Worm (Caenorhabditis elegans) whole organism, L1 larva: ENCODE measurements around the gene pitp-1.
A peak's percentile ranks its signal among the peaks of the same experiment; 100 is the strongest.

Experiments used
- C04F5.9 ChIP-seq: sonication (generic microtip); optimal IDR thresholded peaks from 2 replicates; lab custom pipeline; 2016; ENCODE audit warnings: missing genetic modification characterization, missing compliant biosample characterization
- Y116A8C.19 ChIP-seq: sonication (generic microtip); optimal IDR thresholded peaks from 2 replicates; lab custom pipeline; 2016; ENCODE audit warnings: missing compliant biosample characterization, missing genetic modification characterization, borderline replicate concordance
- alr-1 ChIP-seq: fragments of 200-800 bp; sonication (Bioruptor generic); optimal IDR thresholded peaks from 2 replicates; lab custom pipeline; 2018; ENCODE audit warnings: borderline replicate concordance, mild to moderate bottlenecking, missing genetic modification characterization, missing compliant biosample characterization
- ceh-8 ChIP-seq: fragments of 200-800 bp; sonication (Bioruptor generic); optimal IDR thresholded peaks from 2 replicates; lab custom pipeline; 2018; ENCODE audit warnings: mild to moderate bottlenecking, missing genetic modification characterization, moderate library complexity, missing compliant biosample characterization
- dpl-1 ChIP-seq, 3 experiments: fragments of 150-350 bp in 2 of 3; sonication (generic microtip) in 1 of 3; optimal IDR thresholded peaks; 2 replicates each; lab custom pipeline; 2014 to 2017; ENCODE audit warnings: missing biosample characterization in 3 of 3, missing genetic modification characterization in 3 of 3, missing genetic modification reagents in 3 of 3
- dsc-1 ChIP-seq: sonication (generic microtip); optimal IDR thresholded peaks from 2 replicates; lab custom pipeline; 2016; ENCODE audit warnings: mild to moderate bottlenecking, missing genetic modification characterization, missing compliant biosample characterization
- efl-3 ChIP-seq: fragments of 200-800 bp; sonication (Bioruptor generic); optimal IDR thresholded peaks from 2 replicates; lab custom pipeline; 2018; ENCODE audit warnings: mild to moderate bottlenecking, missing genetic modification characterization, missing compliant biosample characterization
- egl-27 ChIP-seq, 2 experiments: fragments of 150-350 bp in 1 of 2; sonication (generic microtip); optimal IDR thresholded peaks; 3 replicates each; lab custom pipeline; 2017 to 2018; ENCODE audit warnings: missing biosample characterization in 2 of 2, missing genetic modification characterization in 2 of 2, missing genetic modification reagents in 2 of 2
- elt-2 ChIP-seq: sonication (generic microtip); optimal IDR thresholded peaks from 2 replicates; lab custom pipeline; 2016; ENCODE audit warnings: missing genetic modification characterization, mild to moderate bottlenecking, inconsistent platforms, missing compliant biosample characterization, missing genetic modification reagents
- fkh-4 ChIP-seq: sonication (generic microtip); optimal IDR thresholded peaks from 2 replicates; lab custom pipeline; 2016; ENCODE audit warnings: missing compliant biosample characterization, missing genetic modification characterization, borderline replicate concordance
- fkh-8 ChIP-seq: sonication (generic microtip); optimal IDR thresholded peaks from 2 replicates; lab custom pipeline; 2016; ENCODE audit warnings: mild to moderate bottlenecking, missing genetic modification characterization, missing compliant biosample characterization
- grh-1 ChIP-seq: fragments of 200-800 bp; sonication (Bioruptor generic); IDR thresholded peaks from 2 replicates; pipeline ENCODE4 v1.3.6; 2022; ENCODE audit warnings: missing genetic modification reagents, missing genetic modification characterization, missing compliant biosample characterization
- isw-1 ChIP-seq: fragments of 200-800 bp; sonication (Bioruptor generic); IDR thresholded peaks from 2 replicates; pipeline ENCODE4 v1.3.6; 2022; ENCODE audit warnings: missing genetic modification characterization, missing compliant biosample characterization
- jun-1 ChIP-seq: fragments of 150-350 bp; optimal IDR thresholded peaks from 2 replicates; lab custom pipeline; 2014; ENCODE audit warnings: missing biosample characterization, missing genetic modification reagents, missing genetic modification characterization
- lin-14 ChIP-seq: fragments of 200-800 bp; sonication (Bioruptor generic); optimal IDR thresholded peaks from 2 replicates; lab custom pipeline; 2018; ENCODE audit warnings: mild to moderate bottlenecking, missing genetic modification characterization, moderate library complexity, missing compliant biosample characterization
- lir-3 ChIP-seq: sonication (generic microtip); optimal IDR thresholded peaks from 2 replicates; lab custom pipeline; 2016; ENCODE audit warnings: mild to moderate bottlenecking, missing genetic modification characterization, moderate library complexity, missing compliant biosample characterization; ENCODE audit not compliant: poor library complexity
- mef-2 ChIP-seq: fragments of 150-350 bp; optimal IDR thresholded peaks from 2 replicates; lab custom pipeline; 2014; ENCODE audit warnings: missing biosample characterization, missing genetic modification characterization
- nhr-11 ChIP-seq: fragments of 150-350 bp; optimal IDR thresholded peaks from 2 replicates; lab custom pipeline; 2014; ENCODE audit warnings: missing biosample characterization, missing genetic modification characterization
- nhr-71 ChIP-seq: sonication (generic microtip); optimal IDR thresholded peaks from 2 replicates; lab custom pipeline; 2016; ENCODE audit warnings: mild to moderate bottlenecking, missing genetic modification characterization, moderate library complexity, missing compliant biosample characterization
- nhr-76 ChIP-seq: sonication (generic microtip); optimal IDR thresholded peaks from 2 replicates; lab custom pipeline; 2017; ENCODE audit warnings: missing biosample characterization, missing genetic modification characterization
- nhr-77 ChIP-seq: fragments of 150-350 bp; optimal IDR thresholded peaks from 2 replicates; lab custom pipeline; 2014; ENCODE audit warnings: missing biosample characterization, missing genetic modification characterization
- nhr-85 ChIP-seq: sonication (generic microtip); peaks from one replicate; lab custom pipeline; 2016; ENCODE audit warnings: missing genetic modification characterization, inconsistent platforms, missing compliant biosample characterization
- pag-3 ChIP-seq: sonication (generic microtip); optimal IDR thresholded peaks from 2 replicates; lab custom pipeline; 2017; ENCODE audit warnings: missing genetic modification characterization, mild to moderate bottlenecking, missing compliant biosample characterization, antibody characterized with exemption, borderline replicate concordance; ENCODE audit not compliant: insufficient read depth
- pqm-1 ChIP-seq: sonication (generic microtip); optimal IDR thresholded peaks from 3 replicates; lab custom pipeline; 2017; ENCODE audit warnings: missing biosample characterization, missing genetic modification characterization
- skn-1 ChIP-seq: fragments of 150-350 bp; optimal IDR thresholded peaks from 2 replicates; lab custom pipeline; 2014; ENCODE audit warnings: missing biosample characterization, missing genetic modification characterization
- snu-23 ChIP-seq: sonication (generic microtip); optimal IDR thresholded peaks from 2 replicates; lab custom pipeline; 2016; ENCODE audit warnings: missing genetic modification characterization, missing compliant biosample characterization
- sox-4 ChIP-seq: sonication (generic microtip); optimal IDR thresholded peaks from 2 replicates; lab custom pipeline; 2016; ENCODE audit warnings: missing genetic modification characterization, missing compliant biosample characterization
- sptf-1 ChIP-seq: fragments of 150-350 bp; optimal IDR thresholded peaks from 2 replicates; lab custom pipeline; 2014; ENCODE audit warnings: missing biosample characterization, missing genetic modification characterization
- swsn-7 ChIP-seq: sonication (generic microtip); optimal IDR thresholded peaks from 2 replicates; lab custom pipeline; 2016; ENCODE audit warnings: missing genetic modification characterization, missing compliant biosample characterization
- tbx-2 ChIP-seq: sonication (generic microtip); optimal IDR thresholded peaks from 2 replicates; lab custom pipeline; 2016; ENCODE audit warnings: missing genetic modification characterization, missing compliant biosample characterization
- unc-130 ChIP-seq: fragments of 150-350 bp; optimal IDR thresholded peaks from 2 replicates; lab custom pipeline; 2017; ENCODE audit warnings: missing biosample characterization, missing genetic modification characterization, inconsistent platforms
- unc-30 ChIP-seq: sonication (generic microtip); optimal IDR thresholded peaks from 2 replicates; lab custom pipeline; 2017; ENCODE audit warnings: missing biosample characterization, missing genetic modification characterization
- unc-62 ChIP-seq: fragments of 150-350 bp; optimal IDR thresholded peaks from 2 replicates; lab custom pipeline; 2014; ENCODE audit warnings: missing biosample characterization, missing genetic modification reagents, missing genetic modification characterization
- unc-86 ChIP-seq: sonication (generic microtip); optimal IDR thresholded peaks from 2 replicates; lab custom pipeline; 2016; ENCODE audit warnings: missing genetic modification characterization, missing compliant biosample characterization
- unc-98 ChIP-seq: fragments of 200-800 bp; sonication (Bioruptor generic); IDR thresholded peaks from 2 replicates; pipeline ENCODE4 v1.3.6; 2022; ENCODE audit warnings: missing genetic modification characterization, missing compliant biosample characterization
- vab-15 ChIP-seq: sonication (generic microtip); optimal IDR thresholded peaks from 2 replicates; lab custom pipeline; 2017; ENCODE audit warnings: missing genotype, mild to moderate bottlenecking, missing genetic modification characterization, missing compliant biosample characterization
- xbp-1 ChIP-seq: sonication (generic microtip); optimal IDR thresholded peaks from 2 replicates; lab custom pipeline; 2016; ENCODE audit warnings: missing genetic modification characterization, missing compliant biosample characterization
- ztf-11 ChIP-seq, 2 experiments: sonication (generic microtip); optimal IDR thresholded peaks; 2 replicates each; lab custom pipeline; 2016 to 2017; ENCODE audit warnings: missing genetic modification characterization in 2 of 2, missing biosample characterization in 1 of 2, missing compliant biosample characterization in 1 of 2

The pitp-1 gene

DNA sequence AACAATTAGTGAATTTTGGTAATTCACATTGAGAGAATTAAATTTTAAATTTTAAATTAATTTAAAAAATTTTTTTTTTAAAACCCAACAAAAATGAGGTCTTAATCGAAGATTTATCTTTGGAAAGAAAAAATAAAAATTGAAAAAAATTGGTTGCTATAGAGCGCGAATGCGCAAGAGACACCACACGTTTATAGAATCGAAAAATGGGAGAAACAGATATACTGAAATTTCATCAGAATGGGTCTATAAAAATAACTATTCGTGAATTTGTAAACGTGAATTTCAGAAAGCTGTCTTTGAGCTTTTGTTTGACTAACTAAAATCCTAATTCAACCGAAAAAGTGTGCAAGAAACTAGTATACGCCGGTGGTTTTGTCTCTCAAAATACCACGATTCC lies 10.8 kb upstream of the pitp-1 start (continued):
- TF ChIP-seq grh-1 (GFP tag; lab: Robert Waterston, UW) (no peak), C04F5.9 (tag; lab: Kevin White, UChicago) (peak; percentile 36), fkh-4 (tag; lab: Kevin White, UChicago) (peak; percentile 24), pqm-1 (tag; lab: Kevin White, UChicago) (no peak), vab-15 (tag; lab: Kevin White, UChicago) (no peak), unc-30 (tag; lab: Kevin White, UChicago) (no peak), lir-3 (tag; lab: Kevin White, UChicago) (peak; percentile 78), sox-4 (tag; lab: Kevin White, UChicago) (peak; percentile 46), skn-1 (tag; lab: Kevin White, UChicago) (peak; percentile 58), nhr-77 (peak; percentile 29), xbp-1 (tag; lab: Kevin White, UChicago) (peak; percentile 81), dpl-1 (GFP tag; optimal IDR thresholded peaks at IDR 0.05; lab: Kevin White, UChicago) (peak; percentile 53 to 64 (median 63)), tbx-2 (tag; lab: Kevin White, UChicago) (peak; percentile 77)
- TF ChIP-seq, all 84 proteins: peak for 45

DNA sequence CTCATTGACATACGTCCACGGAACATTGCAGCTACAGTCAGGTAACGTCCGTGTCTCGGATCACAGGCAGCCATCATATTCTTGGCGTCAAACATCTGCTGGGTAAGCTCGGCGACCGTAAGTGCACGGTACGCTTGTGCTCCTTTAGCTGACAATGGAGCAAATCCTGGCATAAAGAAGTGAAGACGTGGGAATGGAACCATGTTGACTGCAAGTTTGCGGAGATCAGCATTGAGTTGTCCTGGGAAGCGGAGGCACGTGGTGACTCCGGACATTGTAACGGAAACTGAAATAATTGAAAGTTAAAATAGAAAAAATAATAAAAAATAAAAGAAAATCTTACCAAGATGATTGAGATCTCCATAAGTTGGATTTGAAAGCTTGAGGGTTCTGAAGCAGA lies 9.9 kb upstream of the pitp-1 start:
- TF ChIP-seq ceh-8 (GFP tag; lab: Kevin White, UChicago) = no peak
- TF ChIP-seq sptf-1 (tag; lab: Kevin White, UChicago) = no peak
- TF ChIP-seq Y116A8C.19 (tag; lab: Kevin White, UChicago) = no peak
- TF ChIP-seq lin-14 (GFP tag; lab: Kevin White, UChicago) = no peak
- TF ChIP-seq nhr-71 (tag; lab: Kevin White, UChicago) = no peak
- TF ChIP-seq mef-2 (tag; lab: Kevin White, UChicago) = no peak
- TF ChIP-seq nhr-85 = no peak
- no peak for TF ChIP-seq snu-23 (GFP tag; lab: Kevin White, UChicago)
- TF ChIP-seq sox-4 (tag; lab: Kevin White, UChicago) = no peak
- TF ChIP-seq elt-2 (tag; lab: Kevin White, UChicago) = no peak
- TF ChIP-seq egl-27 (tag; optimal IDR thresholded peaks at IDR 0.05; lab: Kevin White, UChicago) = no peak
- no peak for TF ChIP-seq fkh-8 (tag; lab: Kevin White, UChicago)
- TF ChIP-seq fkh-4 (tag; lab: Kevin White, UChicago) = no peak
- TF ChIP-seq vab-15 (tag; lab: Kevin White, UChicago) = no peak
- TF ChIP-seq ztf-11 (tag; optimal IDR thresholded peaks at IDR 0.05; lab: Kevin White, UChicago) = no peak

ce11 chrIII:3537401-3537800 lies 7.8 kb upstream of the pitp-1 start, which contains the start of gene cfap-20:
cfap-20 (minus strand) TSS chrIII:3537501.
- TF ChIP-seq fkh-8 (tag; lab: Kevin White, UChicago) = peak; percentile 12
- no peak for TF ChIP-seq pag-3

ce11 chrIII:3534185-3534584 lies 4.6 kb upstream of the pitp-1 start:
- TF ChIP-seq unc-86 (tag; lab: Kevin White, UChicago) (no peak), swsn-7 (no peak), vab-15 (tag; lab: Kevin White, UChicago) (no peak), fkh-8 (tag; lab: Kevin White, UChicago) (no peak), unc-130 (tag; lab: Kevin White, UChicago) (no peak), efl-3 (GFP tag; lab: Kevin White, UChicago) (no peak), unc-98 (GFP tag; lab: Robert Waterston, UW) (no peak), lin-14 (GFP tag; lab: Kevin White, UChicago) (no peak), unc-62 (no peak), jun-1 (tag; lab: Kevin White, UChicago) (no peak), isw-1 (no peak), nhr-76 (no peak), lir-3 (tag; lab: Kevin White, UChicago) (no peak), dsc-1 (no peak), alr-1 (tag; lab: Kevin White, UChicago) (no peak), nhr-11 (no peak)
